Worm (Caenorhabditis elegans) whole organism, L4/young adult: Measurements from ENCODE around the gene mdh-2.

Experiments used
- W03F9.2 ChIP-seq: fragments of 150-350 bp; optimal IDR thresholded peaks from 2 replicates; lab custom pipeline; 2014; ENCODE audit warnings: missing biosample characterization, missing genetic modification characterization
- dao-5 ChIP-seq: sonication (generic microtip); optimal IDR thresholded peaks from 2 replicates; lab custom pipeline; 2016; ENCODE audit warnings: missing genotype, missing genetic modification characterization, moderate library complexity, missing compliant biosample characterization
- him-1 ChIP-seq: sonication (generic microtip); optimal IDR thresholded peaks from 2 replicates; lab custom pipeline; 2016; ENCODE audit warnings: missing genotype, missing genetic modification reagents, missing genetic modification characterization, missing compliant biosample characterization

Gene mdh-2

ce11 chrIII:6608101-6608672, at the start of gene mdh-2, which contains the start of gene F20H11.4:
Gene mdh-2 (minus strand): TSS chrIII:6608106.
Gene F20H11.4 (plus strand): TSS chrIII:6608622.
- TF ChIP-seq dao-5 (tag; lab: Kevin White, UChicago) = no peak
- peak; percentile 85 for TF ChIP-seq W03F9.2 (tag; lab: Kevin White, UChicago)
- peak; percentile 5 for TF ChIP-seq him-1

- TF ChIP-seq him-1 (peak; percentile 14), W03F9.2 (tag; lab: Kevin White, UChicago) (no peak), dao-5 (tag; lab: Kevin White, UChicago) (no peak)
Measured at ce11 chrIII:6655830-6656229, 47.9 kb upstream of the mdh-2 start.

ce11 chrIII:6653932-6654331, 46.0 kb upstream of the mdh-2 start:
- no peak for TF ChIP-seq W03F9.2 (tag; lab: Kevin White, UChicago)
- TF ChIP-seq him-1 = no peak
- no peak for TF ChIP-seq dao-5 (tag; lab: Kevin White, UChicago)

- TF ChIP-seq dao-5 (tag; lab: Kevin White, UChicago) = no peak
Measured at ce11 chrIII:6651983-6652382, 44.1 kb upstream of the mdh-2 start, which contains the start of gene pdfr-1. Gene pdfr-1 (minus strand): TSS chrIII:6652083.

- TF ChIP-seq W03F9.2 (tag; lab: Kevin White, UChicago) (no peak), him-1 (no peak), dao-5 (tag; lab: Kevin White, UChicago) (no peak)
Measured at ce11 chrIII:6647568-6647967, 39.7 kb upstream of the mdh-2 start.

ce11 chrIII:6646898-6647297, 39.0 kb upstream of the mdh-2 start:
- TF ChIP-seq W03F9.2 (tag; lab: Kevin White, UChicago) (no peak), dao-5 (tag; lab: Kevin White, UChicago) (no peak)

ce11 chrIII:6645305-6645704, 37.4 kb upstream of the mdh-2 start:
- TF ChIP-seq W03F9.2 (tag; lab: Kevin White, UChicago) (no peak), him-1 (no peak), dao-5 (tag; lab: Kevin White, UChicago) (no peak)

ce11 chrIII:6639028-6639427, 31.1 kb upstream of the mdh-2 start:
- no peak for TF ChIP-seq W03F9.2 (tag; lab: Kevin White, UChicago)
- no peak for TF ChIP-seq dao-5 (tag; lab: Kevin White, UChicago)
- no peak for TF ChIP-seq him-1

ce11 chrIII:6625317-6625716, 17.4 kb upstream of the mdh-2 start:
- no peak for TF ChIP-seq him-1
- TF ChIP-seq W03F9.2 (tag; lab: Kevin White, UChicago) = peak; percentile 63

ce11 chrIII:6624872-6625271, 17.0 kb upstream of the mdh-2 start, which contains the start of gene copd-1:
Gene copd-1 (minus strand): TSS chrIII:6624972.
- no peak for TF ChIP-seq dao-5 (tag; lab: Kevin White, UChicago)
- TF ChIP-seq W03F9.2 (tag; lab: Kevin White, UChicago) = no peak
- TF ChIP-seq him-1 = no peak

ce11 chrIII:6619952-6620351, 12.0 kb upstream of the mdh-2 start, which contains the start of gene C13B9.2:
Gene C13B9.2 (plus strand): TSS chrIII:6620252.
- no peak for TF ChIP-seq W03F9.2 (tag; lab: Kevin White, UChicago)
- no peak for TF ChIP-seq dao-5 (tag; lab: Kevin White, UChicago)
- TF ChIP-seq him-1 = no peak

- no peak for TF ChIP-seq dao-5 (tag; lab: Kevin White, UChicago)
- TF ChIP-seq him-1 = no peak
- TF ChIP-seq W03F9.2 (tag; lab: Kevin White, UChicago) = no peak
Measured at ce11 chrIII:6615064-6615463, 7.2 kb upstream of the mdh-2 start, which contains the start of gene cmtr-2. Gene cmtr-2 (plus strand): TSS chrIII:6615414.

- TF ChIP-seq dao-5 (tag; lab: Kevin White, UChicago) (no peak), him-1 (no peak), W03F9.2 (tag; lab: Kevin White, UChicago) (no peak)
Measured at ce11 chrIII:6612282-6612681, 4.4 kb upstream of the mdh-2 start, which contains the start of gene ctsa-4.2. Gene ctsa-4.2 (plus strand): TSS chrIII:6612528.

- TF ChIP-seq W03F9.2 (tag; lab: Kevin White, UChicago) = no peak
- TF ChIP-seq him-1 = no peak
- TF ChIP-seq dao-5 (tag; lab: Kevin White, UChicago) = no peak
Measured at ce11 chrIII:6610522-6610921, 2.6 kb upstream of the mdh-2 start, which contains the start of gene srh-40. Gene srh-40 (plus strand): TSS chrIII:6610822.

ce11 chrIII:6607646-6608045, 260 bp downstream of the mdh-2 start:
- TF ChIP-seq dao-5 (tag; lab: Kevin White, UChicago) = no peak
- TF ChIP-seq W03F9.2 (tag; lab: Kevin White, UChicago) = no peak
- TF ChIP-seq him-1 = no peak
